Worm (Caenorhabditis elegans) whole organism, L4/young adult: ENCODE results near the gene K07C11.10.

Source experiments
- W03F9.2 ChIP-seq: fragments of 150-350 bp; optimal IDR thresholded peaks from 2 replicates; lab custom pipeline; 2014; ENCODE audit warnings: missing biosample characterization, missing genetic modification characterization
- him-1 ChIP-seq: sonication (generic microtip); optimal IDR thresholded peaks from 2 replicates; lab custom pipeline; 2016; ENCODE audit warnings: missing genotype, missing genetic modification reagents, missing genetic modification characterization, missing compliant biosample characterization

- no peak for TF ChIP-seq him-1
- TF ChIP-seq W03F9.2 (tag; lab: Kevin White, UChicago): no peak
Measured at ce11 chrV:8271995-8272394, 45.3 kb upstream of the K07C11.10 start, which contains the start of gene asp-5.
